Fruit fly (Drosophila melanogaster) whole organism, embryonic: ENCODE measurements around the gene mbt.

ENCODE experiments used
- CG15011 ChIP-seq: fragments of 200-800 bp; sonication (Bioruptor generic); optimal IDR thresholded peaks from 3 replicates; lab custom pipeline; 2018; ENCODE audit warnings: missing biosample characterization, mild to moderate bottlenecking, missing genetic modification characterization
- CG4707 ChIP-seq: fragments of 200-800 bp; sonication (Bioruptor generic); optimal IDR thresholded peaks from 2 replicates; lab custom pipeline; 2018; ENCODE audit warnings: missing biosample characterization, mild to moderate bottlenecking, missing genetic modification characterization, moderate library complexity
- ftz-f1 ChIP-seq: fragments of 200-800 bp; sonication (Bioruptor generic); optimal IDR thresholded peaks from 2 replicates; lab custom pipeline; 2016; ENCODE audit warnings: missing biosample characterization, missing genetic modification characterization

dm6 chrX:16598336-16598977 lies 12.0 kb upstream of the mbt start:
- no peak for TF ChIP-seq CG4707 (GFP tag; lab: Kevin White, UChicago)
- TF ChIP-seq ftz-f1 (GFP tag; lab: Kevin White, UChicago) = no peak
- TF ChIP-seq CG15011 (GFP tag; lab: Kevin White, UChicago) = no peak
